Worm (Caenorhabditis elegans) whole organism, midembryonic: ENCODE measurements around the gene Y62E10A.19.

Experiments
- T22C8.4 ChIP-seq: fragments of 200-800 bp; sonication (Bioruptor generic); IDR thresholded peaks from 2 replicates; pipeline ENCODE4 v1.3.6; 2022; ENCODE audit warnings: missing genetic modification characterization, missing compliant biosample characterization
- cog-1 ChIP-seq: sonication (generic microtip); optimal IDR thresholded peaks from 2 replicates; lab custom pipeline; 2016; ENCODE audit warnings: missing genetic modification characterization, missing compliant biosample characterization
- flt-1 ChIP-seq: fragments of 200-800 bp; sonication (Bioruptor generic); IDR thresholded peaks from 2 replicates; pipeline ENCODE4 v1.3.6; 2022; ENCODE audit warnings: missing genetic modification characterization, missing compliant biosample characterization
- klf-2 ChIP-seq: fragments of 200-800 bp; sonication (Bioruptor generic); conservative IDR thresholded peaks from 2 replicates; pipeline ENCODE4 v1.3.6; 2022; ENCODE audit warnings: missing genetic modification reagents, missing genetic modification characterization, missing compliant biosample characterization
- med-1 ChIP-seq: sonication (generic microtip); optimal IDR thresholded peaks from 2 replicates; lab custom pipeline; 2017; ENCODE audit warnings: missing genetic modification characterization, mild to moderate bottlenecking, missing compliant biosample characterization, antibody characterized with exemption, missing genetic modification reagents; ENCODE audit not compliant: insufficient read depth
- ref-1 ChIP-seq: fragments of 200-800 bp; sonication (Bioruptor generic); conservative IDR thresholded peaks from 2 replicates; pipeline ENCODE4 v1.3.6; 2022; ENCODE audit warnings: missing genetic modification reagents, missing genetic modification characterization, missing compliant biosample characterization
- tab-1 ChIP-seq: fragments of 200-800 bp; sonication (Bioruptor generic); IDR thresholded peaks from 2 replicates; pipeline ENCODE4 v1.3.6; 2022; ENCODE audit warnings: missing genetic modification characterization, missing compliant biosample characterization
- ztf-23 ChIP-seq: fragments of 200-800 bp; sonication (Bioruptor generic); IDR thresholded peaks from 2 replicates; pipeline ENCODE4 v1.3.6; 2022; ENCODE audit warnings: missing genetic modification reagents, missing genetic modification characterization, missing compliant biosample characterization
- ztf-29 ChIP-seq: fragments of 200-800 bp; sonication (Bioruptor generic); IDR thresholded peaks from 2 replicates; pipeline ENCODE4 v1.3.6; 2022; ENCODE audit warnings: missing genetic modification reagents, missing genetic modification characterization, missing compliant biosample characterization

The Y62E10A.19 gene

ce11 chrIV:13422200-13422599 lies 14.1 kb upstream of the Y62E10A.19 start, which contains the start of gene nol-9:
nol-9 (plus strand) TSS chrIV:13422500.
- TF ChIP-seq ztf-23 (GFP tag; lab: Robert Waterston, UW) = no peak
- no peak for TF ChIP-seq ref-1 (GFP tag; lab: Robert Waterston, UW)

ce11 chrIV:13415739-13416271 lies 7.7 kb upstream of the Y62E10A.19 start, which contains the start of the genes pik-1 and aptf-2:
pik-1 (plus strand) TSS chrIV:13416041.
aptf-2 (minus strand) TSS chrIV:13416051.
- TF ChIP-seq T22C8.4 (no peak), ztf-29 (GFP tag; lab: Robert Waterston, UW) (no peak), cog-1 (tag; lab: Kevin White, UChicago) (no peak), ztf-23 (GFP tag; lab: Robert Waterston, UW) (no peak)

ce11 chrIV:13412845-13413383 lies 4.8 kb upstream of the Y62E10A.19 start, which contains the start of gene gcl-1:
gcl-1 (minus strand) TSS chrIV:13412895.
- TF ChIP-seq tab-1 (GFP tag; lab: Robert Waterston, UW) (no peak), klf-2 (no peak), cog-1 (tag; lab: Kevin White, UChicago) (peak; percentile 28), ztf-29 (GFP tag; lab: Robert Waterston, UW) (peak; percentile 57; the same call in 1 of the 2 replicates), ztf-23 (GFP tag; lab: Robert Waterston, UW) (no peak), ref-1 (GFP tag; lab: Robert Waterston, UW) (no peak)

ce11 chrIV:13400456-13401364 lies 7.4 kb downstream of the Y62E10A.19 start, which contains the start of the genes memi-2 and cyp-31A5:
memi-2 (minus strand) TSS chrIV:13400506.
cyp-31A5 (plus strand) TSS chrIV:13401289.
- TF ChIP-seq ztf-29 (GFP tag; lab: Robert Waterston, UW) = no peak
- TF ChIP-seq tab-1 (GFP tag; lab: Robert Waterston, UW) = no peak
- TF ChIP-seq klf-2 = no peak
- TF ChIP-seq ref-1 (GFP tag; lab: Robert Waterston, UW) = no peak

- TF ChIP-seq cog-1 (tag; lab: Kevin White, UChicago) = no peak
- TF ChIP-seq ztf-29 (GFP tag; lab: Robert Waterston, UW) = no peak
- no peak for TF ChIP-seq flt-1 (GFP tag; lab: Robert Waterston, UW)
- no peak for TF ChIP-seq ztf-23 (GFP tag; lab: Robert Waterston, UW)
- TF ChIP-seq med-1 (GFP tag; lab: Kevin White, UChicago) = no peak
- TF ChIP-seq ref-1 (GFP tag; lab: Robert Waterston, UW) = no peak
- TF ChIP-seq T22C8.4 = no peak
- no peak for TF ChIP-seq klf-2
- no peak for TF ChIP-seq tab-1 (GFP tag; lab: Robert Waterston, UW)
Observed at ce11 chrIV:13398728-13399127, 9.4 kb downstream of the Y62E10A.19 start, which contains the start of gene Y62E10A.13. Y62E10A.13 (minus strand) TSS chrIV:13399053.

ce11 chrIV:13396375-13396774 lies 11.7 kb downstream of the Y62E10A.19 start:
- no peak for TF ChIP-seq klf-2
- no peak for TF ChIP-seq ztf-29 (GFP tag; lab: Robert Waterston, UW)
- no peak for TF ChIP-seq med-1 (GFP tag; lab: Kevin White, UChicago)
- TF ChIP-seq flt-1 (GFP tag; lab: Robert Waterston, UW) = no peak
- TF ChIP-seq cog-1 (tag; lab: Kevin White, UChicago) = no peak
- no peak for TF ChIP-seq ref-1 (GFP tag; lab: Robert Waterston, UW)
- no peak for TF ChIP-seq T22C8.4
- no peak for TF ChIP-seq tab-1 (GFP tag; lab: Robert Waterston, UW)
- TF ChIP-seq ztf-23 (GFP tag; lab: Robert Waterston, UW) = no peak

ce11 chrIV:13395255-13395654 lies 12.9 kb downstream of the Y62E10A.19 start:
- no peak for TF ChIP-seq ztf-29 (GFP tag; lab: Robert Waterston, UW)
- TF ChIP-seq med-1 (GFP tag; lab: Kevin White, UChicago) = no peak
- no peak for TF ChIP-seq flt-1 (GFP tag; lab: Robert Waterston, UW)
- no peak for TF ChIP-seq klf-2
- no peak for TF ChIP-seq T22C8.4
- TF ChIP-seq ztf-23 (GFP tag; lab: Robert Waterston, UW) = 0 out of 2 replicates have a peak, but pooled peaks have one; percentile 49
- no peak for TF ChIP-seq ref-1 (GFP tag; lab: Robert Waterston, UW)
- no peak for TF ChIP-seq cog-1 (tag; lab: Kevin White, UChicago)

ce11 chrIV:13394686-13395085 lies 13.4 kb downstream of the Y62E10A.19 start:
- TF ChIP-seq tab-1 (GFP tag; lab: Robert Waterston, UW) (no peak), ztf-23 (GFP tag; lab: Robert Waterston, UW) (no peak), flt-1 (GFP tag; lab: Robert Waterston, UW) (no peak), ztf-29 (GFP tag; lab: Robert Waterston, UW) (no peak), cog-1 (tag; lab: Kevin White, UChicago) (no peak)

ce11 chrIV:13393246-13393716 lies 14.8 kb downstream of the Y62E10A.19 start:
- TF ChIP-seq ztf-23 (GFP tag; lab: Robert Waterston, UW) = no peak
- no peak for TF ChIP-seq flt-1 (GFP tag; lab: Robert Waterston, UW)
- TF ChIP-seq ztf-29 (GFP tag; lab: Robert Waterston, UW) = no peak
- no peak for TF ChIP-seq T22C8.4
- no peak for TF ChIP-seq cog-1 (tag; lab: Kevin White, UChicago)
- no peak for TF ChIP-seq med-1 (GFP tag; lab: Kevin White, UChicago)
- TF ChIP-seq klf-2 = no peak
- TF ChIP-seq ref-1 (GFP tag; lab: Robert Waterston, UW) = no peak
- no peak for TF ChIP-seq tab-1 (GFP tag; lab: Robert Waterston, UW)
